Worm (Caenorhabditis elegans) whole organism, early embryonic: ENCODE measurements around the gene F45E1.1.

Experiments
- F13C5.2 ChIP-seq: sonication (generic microtip); optimal IDR thresholded peaks from 2 replicates; lab custom pipeline; 2017; ENCODE audit warnings: mild to moderate bottlenecking, missing genetic modification characterization, inconsistent platforms, missing compliant biosample characterization
- aly-1 ChIP-seq: sonication (generic microtip); optimal IDR thresholded peaks from 2 replicates; lab custom pipeline; 2016; ENCODE audit warnings: missing genetic modification characterization, missing compliant biosample characterization
- ama-1 ChIP-seq: fragments of 150-350 bp; optimal IDR thresholded peaks from 2 replicates; lab custom pipeline; 2014
- ceh-36 ChIP-seq: sonication (generic microtip); optimal IDR thresholded peaks from 2 replicates; lab custom pipeline; 2016; ENCODE audit warnings: missing genetic modification characterization, inconsistent platforms, missing compliant biosample characterization
- ets-7 ChIP-seq: sonication (generic microtip); optimal IDR thresholded peaks from 2 replicates; lab custom pipeline; 2016; ENCODE audit warnings: missing genotype, missing genetic modification characterization, missing compliant biosample characterization
- flt-1 ChIP-seq: fragments of 200-800 bp; sonication (Bioruptor generic); IDR thresholded peaks from 2 replicates; pipeline ENCODE4 v1.3.6; 2022; ENCODE audit warnings: missing genetic modification characterization, missing compliant biosample characterization
- hmbx-1 ChIP-seq: sonication (generic microtip); optimal IDR thresholded peaks from 2 replicates; lab custom pipeline; 2016; ENCODE audit warnings: mild to moderate bottlenecking, missing genetic modification characterization, missing compliant biosample characterization
- hmg-4 ChIP-seq: fragments of 200-800 bp; sonication (Bioruptor generic); optimal IDR thresholded peaks from 2 replicates; lab custom pipeline; 2018; ENCODE audit warnings: mild to moderate bottlenecking, missing genetic modification characterization, missing compliant biosample characterization
- scrt-1 ChIP-seq: fragments of 200-800 bp; sonication (Bioruptor generic); IDR thresholded peaks from 2 replicates; pipeline ENCODE4 v1.3.6; 2022; ENCODE audit warnings: missing genetic modification characterization, missing compliant biosample characterization
- sea-1 ChIP-seq: fragments of 200-800 bp; sonication (Bioruptor generic); conservative IDR thresholded peaks from 2 replicates; pipeline ENCODE4 v1.3.6; 2022; ENCODE audit warnings: missing genetic modification characterization, missing compliant biosample characterization
- tbx-11 ChIP-seq: fragments of 200-800 bp; sonication (Bioruptor generic); IDR thresholded peaks from 2 replicates; pipeline ENCODE4 v1.3.6; 2022; ENCODE audit warnings: missing genetic modification characterization, missing compliant biosample characterization
- tbx-37 ChIP-seq: fragments of 200-800 bp; sonication (Bioruptor generic); conservative IDR thresholded peaks from 2 replicates; pipeline ENCODE4 v1.3.6; 2022; ENCODE audit warnings: missing genetic modification reagents, missing genetic modification characterization, missing compliant biosample characterization

ce11 chrX:7961623-7962022, 41.9 kb upstream of the F45E1.1 start, which contains the start of gene sem-5:
- TF ChIP-seq tbx-11 (GFP tag; lab: Robert Waterston, UW) (no peak), sea-1 (no peak), aly-1 (tag; lab: Kevin White, UChicago) (no peak), ets-7 (tag; lab: Kevin White, UChicago) (no peak), hmg-4 (GFP tag; lab: Kevin White, UChicago) (no peak), flt-1 (GFP tag; lab: Robert Waterston, UW) (no peak), ama-1 (lab: Kevin White, UChicago) (no peak), hmbx-1 (tag; lab: Kevin White, UChicago) (no peak), tbx-37 (GFP tag; lab: Robert Waterston, UW) (no peak), scrt-1 (GFP tag; lab: Robert Waterston, UW) (no peak), F13C5.2 (tag; lab: Kevin White, UChicago) (no peak), ceh-36 (tag; lab: Kevin White, UChicago) (no peak)
